Worm (Caenorhabditis elegans) whole organism, L3 larva: ENCODE data around the gene M01H9.2.

Source experiments
- ceh-28 ChIP-seq: fragments of 150-350 bp; optimal IDR thresholded peaks from 2 replicates; lab custom pipeline; 2014; ENCODE audit warnings: missing biosample characterization, missing genetic modification reagents, missing genetic modification characterization
- ceh-9 ChIP-seq: sonication (generic microtip); optimal IDR thresholded peaks from 2 replicates; lab custom pipeline; 2018; ENCODE audit warnings: missing biosample characterization, missing genetic modification characterization
- elt-2 ChIP-seq: sonication (generic microtip); optimal IDR thresholded peaks from 2 replicates; lab custom pipeline; 2016; ENCODE audit warnings: missing genetic modification reagents, mild to moderate bottlenecking, missing genetic modification characterization, missing compliant biosample characterization
- fos-1 ChIP-seq: fragments of 150-350 bp; optimal IDR thresholded peaks from 2 replicates; lab custom pipeline; 2014; ENCODE audit warnings: missing biosample characterization, missing genetic modification characterization
- jun-1 ChIP-seq: fragments of 150-350 bp; optimal IDR thresholded peaks from 2 replicates; lab custom pipeline; 2014; ENCODE audit warnings: missing biosample characterization, missing genetic modification reagents, missing genetic modification characterization
- nhr-12 ChIP-seq: fragments of 150-350 bp; optimal IDR thresholded peaks from 2 replicates; lab custom pipeline; 2014; ENCODE audit warnings: missing biosample characterization, missing genetic modification characterization
- nhr-28 ChIP-seq: fragments of 150-350 bp; optimal IDR thresholded peaks from 2 replicates; lab custom pipeline; 2014; ENCODE audit warnings: missing biosample characterization, missing genetic modification characterization
- pha-4 ChIP-seq: fragments of 150-350 bp; optimal IDR thresholded peaks from 2 replicates; lab custom pipeline; 2014; ENCODE audit warnings: missing biosample characterization, missing genetic modification reagents, missing genetic modification characterization
- pqm-1 ChIP-seq: fragments of 150-350 bp; optimal IDR thresholded peaks from 2 replicates; lab custom pipeline; 2017; ENCODE audit warnings: missing biosample characterization, missing genetic modification characterization, inconsistent platforms
- unc-62 ChIP-seq: fragments of 150-350 bp; sonication (generic microtip); optimal IDR thresholded peaks from 4 replicates; lab custom pipeline; 2014; ENCODE audit warnings: missing biosample characterization, missing genetic modification reagents, missing genetic modification characterization
- zag-1 ChIP-seq: fragments of 150-350 bp; optimal IDR thresholded peaks from 2 replicates; lab custom pipeline; 2014; ENCODE audit warnings: missing biosample characterization, missing genetic modification characterization

DNA sequence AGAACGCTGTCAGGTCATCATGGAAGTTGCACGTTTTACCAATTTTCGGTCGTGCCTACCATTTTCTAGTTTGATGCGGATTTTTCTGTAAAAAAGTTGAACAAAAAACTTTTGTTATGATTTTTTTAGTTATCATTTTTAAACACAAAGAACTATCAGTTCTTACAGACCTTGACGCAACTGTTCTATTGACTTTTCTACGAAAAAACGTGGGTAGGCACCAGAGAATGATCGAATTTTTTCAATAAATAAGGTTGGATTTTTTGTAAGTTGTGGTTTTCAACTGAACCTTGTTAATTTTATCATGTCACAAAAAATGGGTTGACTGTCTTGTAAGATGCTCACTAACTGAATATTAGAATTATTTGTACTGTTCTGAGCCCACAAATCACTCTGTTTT is 15.6 kb upstream of the M01H9.2 start:
- TF ChIP-seq elt-2 (tag; lab: Kevin White, UChicago) (no peak), pha-4 (tag; lab: Kevin White, UChicago) (peak; percentile 24), nhr-12 (no peak), ceh-9 (no peak), jun-1 (tag; lab: Kevin White, UChicago) (no peak), nhr-28 (no peak), fos-1 (no peak), pqm-1 (peak; percentile 31), ceh-28 (tag; lab: Kevin White, UChicago) (no peak), zag-1 (tag; lab: Kevin White, UChicago) (no peak), unc-62 (GFP tag; lab: Kevin White, UChicago) (no peak)
